Worm (Caenorhabditis elegans): ENCODE data around the gene math-38.

ce11 chrII:1561863-1562262 lies 17.9 kb downstream of the math-38 start, which contains the start of gene K05F6.14:
- TF ChIP-seq pha-4 (tag; optimal IDR thresholded peaks at IDR 0.05) (no peak), pax-1 (tag; optimal IDR thresholded peaks at IDR 0.05) (no peak), ref-2 (tag; optimal IDR thresholded peaks at IDR 0.05) (no peak), pqm-1 (tag; optimal IDR thresholded peaks at IDR 0.05) (no peak), nhr-11 (tag; optimal IDR thresholded peaks at IDR 0.05) (no peak)
